Fruit fly (Drosophila melanogaster) whole organism, prepupa: ENCODE data around the gene glec.
A peak's percentile ranks its signal among the peaks of the same experiment; 100 is the strongest.

ENCODE experiments used
- Blimp-1 ChIP-seq: fragments of 200-800 bp; sonication (Bioruptor generic); optimal IDR thresholded peaks from 3 replicates; lab custom pipeline; 2017; ENCODE audit warnings: missing biosample characterization, missing genetic modification characterization, mild to moderate bottlenecking, moderate library complexity, missing genetic modification reagents
- CG10631 ChIP-seq: fragments of 200-800 bp; sonication (Bioruptor generic); optimal IDR thresholded peaks from 2 replicates; lab custom pipeline; 2016; ENCODE audit warnings: missing biosample characterization, missing genetic modification characterization
- CG10669 ChIP-seq: fragments of 200-800 bp; sonication (Bioruptor generic); optimal IDR thresholded peaks from 3 replicates; lab custom pipeline; 2018; ENCODE audit warnings: missing biosample characterization, mild to moderate bottlenecking, missing genetic modification characterization, moderate library complexity
- CG11294 ChIP-seq: fragments of 200-800 bp; sonication (Bioruptor generic); IDR thresholded peaks from 2 replicates; pipeline ENCODE4 v1.3.6; 2022; ENCODE audit warnings: missing biosample characterization, missing genetic modification characterization
- CG11762 ChIP-seq: fragments of 200-800 bp; sonication (Bioruptor generic); optimal IDR thresholded peaks from 3 replicates; lab custom pipeline; 2016; ENCODE audit warnings: missing biosample characterization, missing genetic modification characterization; ENCODE audit not compliant: insufficient read depth
- CG15336 ChIP-seq: fragments of 200-800 bp; sonication (Bioruptor generic); IDR thresholded peaks from 2 replicates; pipeline ENCODE4 v1.3.6; 2022; ENCODE audit warnings: missing biosample characterization, missing genetic modification characterization
- CG1621 ChIP-seq: fragments of 200-800 bp; sonication (Bioruptor generic); optimal IDR thresholded peaks from 3 replicates; lab custom pipeline; 2018; ENCODE audit warnings: missing biosample characterization, mild to moderate bottlenecking, missing genetic modification characterization
- CG3032 ChIP-seq: fragments of 200-800 bp; optimal IDR thresholded peaks from 2 replicates; lab custom pipeline; 2019; ENCODE audit warnings: missing biosample characterization, mild to moderate bottlenecking, missing genetic modification characterization, moderate library complexity
- CG34406 ChIP-seq: fragments of 200-800 bp; sonication (Bioruptor generic); optimal IDR thresholded peaks from 3 replicates; lab custom pipeline; 2016; ENCODE audit warnings: missing biosample characterization, missing genetic modification characterization
- CG3919 ChIP-seq: fragments of 200-800 bp; sonication (Bioruptor generic); optimal IDR thresholded peaks from 3 replicates; lab custom pipeline; 2016; ENCODE audit warnings: missing biosample characterization, missing genetic modification characterization
- CG4318 ChIP-seq: fragments of 200-800 bp; sonication (Bioruptor generic); optimal IDR thresholded peaks from 3 replicates; lab custom pipeline; 2017; ENCODE audit warnings: missing biosample characterization, mild to moderate bottlenecking, missing genetic modification characterization
- CG6163 ChIP-seq: fragments of 200-800 bp; sonication (Bioruptor generic); IDR thresholded peaks from 3 replicates; pipeline ENCODE4 v1.3.6; 2022; ENCODE audit warnings: missing biosample characterization, missing genetic modification characterization
- CG6276 ChIP-seq: fragments of 200-800 bp; sonication (Bioruptor generic); optimal IDR thresholded peaks from 2 replicates; lab custom pipeline; 2017; ENCODE audit warnings: missing biosample characterization, mild to moderate bottlenecking, missing genetic modification characterization
- CG6792 ChIP-seq: fragments of 200-800 bp; sonication (Bioruptor generic); optimal IDR thresholded peaks from 3 replicates; lab custom pipeline; 2016; ENCODE audit warnings: missing biosample characterization, missing genetic modification characterization
- CG8119 ChIP-seq: fragments of 200-800 bp; sonication (Bioruptor generic); IDR thresholded peaks from 3 replicates; pipeline ENCODE4 v1.3.6; 2022; ENCODE audit warnings: missing biosample characterization, missing genetic modification characterization
- CG8319 ChIP-seq: fragments of 200-800 bp; sonication (Bioruptor generic); optimal IDR thresholded peaks from 3 replicates; lab custom pipeline; 2016; ENCODE audit warnings: missing biosample characterization, missing genetic modification characterization
- CG8632 ChIP-seq: fragments of 200-800 bp; sonication (Bioruptor generic); optimal IDR thresholded peaks from 3 replicates; lab custom pipeline; 2016; ENCODE audit warnings: missing biosample characterization, missing genetic modification characterization
- Eip78C ChIP-seq: fragments of 200-800 bp; sonication (Bioruptor generic); peaks from one replicate; lab custom pipeline; 2016; ENCODE audit warnings: missing biosample characterization, missing genetic modification characterization
- Hr38 ChIP-seq: sonication (Bioruptor generic); optimal IDR thresholded peaks from 2 replicates; lab custom pipeline; 2016; ENCODE audit warnings: missing biosample characterization, missing genetic modification characterization
- Hr39 ChIP-seq: fragments of 200-800 bp; sonication (Bioruptor generic); optimal IDR thresholded peaks from 2 replicates; lab custom pipeline; 2016; ENCODE audit warnings: missing biosample characterization, missing genetic modification characterization
- Lpt ChIP-seq: fragments of 200-800 bp; sonication (Bioruptor generic); optimal IDR thresholded peaks from 3 replicates; lab custom pipeline; 2016; ENCODE audit warnings: missing biosample characterization, missing genetic modification characterization
- Met ChIP-seq: fragments of 200-800 bp; sonication (Bioruptor generic); optimal IDR thresholded peaks from 3 replicates; lab custom pipeline; 2016; ENCODE audit warnings: missing biosample characterization, missing genetic modification characterization
- Smox ChIP-seq: fragments of 200-800 bp; sonication (Bioruptor generic); optimal IDR thresholded peaks from 3 replicates; lab custom pipeline; 2016; ENCODE audit warnings: missing biosample characterization, missing genetic modification characterization
- Sox102F ChIP-seq: fragments of 200-800 bp; sonication (Bioruptor generic); optimal IDR thresholded peaks from 2 replicates; lab custom pipeline; 2016; ENCODE audit warnings: missing biosample characterization, mild to moderate bottlenecking, missing genetic modification characterization
- Sox14 ChIP-seq: fragments of 200-800 bp; sonication (Bioruptor generic); optimal IDR thresholded peaks from 3 replicates; lab custom pipeline; 2016; ENCODE audit warnings: missing biosample characterization, missing genetic modification characterization
- Sox15 ChIP-seq: fragments of 200-800 bp; sonication (Bioruptor generic); optimal IDR thresholded peaks from 3 replicates; lab custom pipeline; 2016; ENCODE audit warnings: missing biosample characterization, missing genetic modification characterization
- achi ChIP-seq: fragments of 200-800 bp; sonication (Bioruptor generic); optimal IDR thresholded peaks from 3 replicates; lab custom pipeline; 2016; ENCODE audit warnings: missing biosample characterization, missing genetic modification characterization
- cyc ChIP-seq: fragments of 200-800 bp; sonication (Bioruptor generic); optimal IDR thresholded peaks from 3 replicates; lab custom pipeline; 2016; ENCODE audit warnings: missing biosample characterization, missing genetic modification characterization
- dac ChIP-seq: fragments of 200-800 bp; sonication (Bioruptor generic); optimal IDR thresholded peaks from 2 replicates; lab custom pipeline; 2017; ENCODE audit warnings: missing biosample characterization, mild to moderate bottlenecking, missing genetic modification characterization
- dsx ChIP-seq: fragments of 200-800 bp; optimal IDR thresholded peaks from 3 replicates; lab custom pipeline; 2019; ENCODE audit warnings: missing biosample characterization, mild to moderate bottlenecking, missing genetic modification characterization, moderate library complexity; ENCODE audit not compliant: poor library complexity, severe bottlenecking
- eg ChIP-seq: fragments of 200-800 bp; sonication (Bioruptor generic); IDR thresholded peaks from 3 replicates; pipeline ENCODE4 v1.3.6; 2022; ENCODE audit warnings: missing biosample characterization, missing genetic modification characterization
- esn ChIP-seq: fragments of 200-800 bp; sonication (Bioruptor generic); optimal IDR thresholded peaks from 2 replicates; lab custom pipeline; 2016; ENCODE audit warnings: missing biosample characterization, mild to moderate bottlenecking, missing genetic modification characterization, moderate library complexity
- fd59A ChIP-seq: fragments of 200-800 bp; sonication (Bioruptor generic); optimal IDR thresholded peaks from 2 replicates; lab custom pipeline; 2017; ENCODE audit warnings: missing biosample characterization, mild to moderate bottlenecking, missing genetic modification characterization, missing genetic modification reagents
- fd85E ChIP-seq: fragments of 200-800 bp; sonication (Bioruptor generic); optimal IDR thresholded peaks from 3 replicates; lab custom pipeline; 2016; ENCODE audit warnings: missing biosample characterization, missing genetic modification characterization
- lz ChIP-seq: fragments of 200-800 bp; sonication (Bioruptor generic); optimal IDR thresholded peaks from 3 replicates; lab custom pipeline; 2016; ENCODE audit warnings: missing biosample characterization, missing genetic modification characterization
- pdm3 ChIP-seq: fragments of 200-800 bp; sonication (Bioruptor generic); optimal IDR thresholded peaks from 3 replicates; lab custom pipeline; 2016; ENCODE audit warnings: missing biosample characterization, missing genetic modification characterization
- spab ChIP-seq: fragments of 200-800 bp; sonication (Bioruptor generic); optimal IDR thresholded peaks from 2 replicates; lab custom pipeline; 2017; ENCODE audit warnings: missing biosample characterization, mild to moderate bottlenecking, missing genetic modification characterization, missing genetic modification reagents
- svp ChIP-seq: fragments of 200-800 bp; sonication (Bioruptor generic); peaks from one replicate; lab custom pipeline; 2016; ENCODE audit warnings: missing biosample characterization, missing genetic modification characterization
- topi ChIP-seq: fragments of 200-800 bp; sonication (Bioruptor generic); optimal IDR thresholded peaks from 3 replicates; lab custom pipeline; 2016; ENCODE audit warnings: missing biosample characterization, missing genetic modification characterization
- vri ChIP-seq: fragments of 200-800 bp; sonication (Bioruptor generic); optimal IDR thresholded peaks from 3 replicates; lab custom pipeline; 2016; ENCODE audit warnings: missing biosample characterization, mild to moderate bottlenecking, missing genetic modification characterization

Gene glec

DNA sequence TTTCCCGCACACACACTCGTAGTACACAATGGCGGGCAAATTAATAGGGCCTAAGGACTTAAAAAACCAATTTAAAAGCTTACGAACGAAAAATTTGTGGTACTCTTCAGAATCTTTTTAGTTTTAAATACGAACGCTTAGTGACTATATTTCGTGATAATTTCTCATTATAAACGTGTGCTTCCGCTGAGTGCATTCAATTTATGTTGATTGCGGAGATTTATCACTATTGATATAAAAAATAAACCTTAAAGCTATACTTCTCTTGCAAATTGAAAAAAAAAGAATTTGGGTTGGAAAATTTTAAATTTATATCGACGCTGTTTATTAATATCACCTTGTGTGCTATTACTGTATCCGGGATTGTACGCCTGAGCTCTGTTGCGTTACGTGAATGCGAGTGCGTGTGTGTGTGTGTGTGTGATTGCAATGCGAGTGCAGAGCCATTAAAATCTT lies 7.1 kb downstream of the glec start (continued):
- TF ChIP-seq CG8319 (GFP tag; lab: Kevin White, UChicago): peak; percentile 93
- peak; percentile 91 for TF ChIP-seq dsx
- peak; percentile 96 for TF ChIP-seq Smox
- peak; percentile 96 for TF ChIP-seq spab (GFP tag; lab: Kevin White, UChicago)
- TF ChIP-seq Sox14 (GFP tag; lab: Kevin White, UChicago): peak; percentile 96
- peak; percentile 97 for TF ChIP-seq CG34406 (GFP tag; lab: Kevin White, UChicago)
- TF ChIP-seq lz (GFP tag; lab: Kevin White, UChicago): peak; percentile 98
- TF ChIP-seq CG10631: peak; percentile 94
- peak; percentile 17 for TF ChIP-seq Hr38
- TF ChIP-seq vri: peak; percentile 93
- TF ChIP-seq CG6276: peak; percentile 95
- TF ChIP-seq CG11294 (GFP tag; lab: Robert Waterston, UW): peak; percentile 83
- TF ChIP-seq achi: peak; percentile 93
- TF ChIP-seq Eip78C (GFP tag; lab: Kevin White, UChicago): peak; percentile 100
- TF ChIP-seq cyc (GFP tag; lab: Kevin White, UChicago): peak; percentile 94
- TF ChIP-seq CG4318 (GFP tag; lab: Kevin White, UChicago): peak; percentile 92
- peak; percentile 98 for TF ChIP-seq topi (GFP tag; lab: Kevin White, UChicago)
- peak; percentile 96 for TF ChIP-seq CG3919 (GFP tag; lab: Kevin White, UChicago)
- TF ChIP-seq CG3032 (tag; lab: Kevin White, UChicago): peak; percentile 91
- TF ChIP-seq fd85E (GFP tag; lab: Kevin White, UChicago): peak; percentile 80
- peak; percentile 78 for TF ChIP-seq CG1621 (tag; lab: Kevin White, UChicago)
- peak; percentile 85 for TF ChIP-seq dac
- peak; percentile 93 for TF ChIP-seq CG10669
- TF ChIP-seq Lpt (GFP tag; lab: Kevin White, UChicago): peak; percentile 95
- TF ChIP-seq CG6792 (GFP tag; lab: Kevin White, UChicago): peak; percentile 97

DNA sequence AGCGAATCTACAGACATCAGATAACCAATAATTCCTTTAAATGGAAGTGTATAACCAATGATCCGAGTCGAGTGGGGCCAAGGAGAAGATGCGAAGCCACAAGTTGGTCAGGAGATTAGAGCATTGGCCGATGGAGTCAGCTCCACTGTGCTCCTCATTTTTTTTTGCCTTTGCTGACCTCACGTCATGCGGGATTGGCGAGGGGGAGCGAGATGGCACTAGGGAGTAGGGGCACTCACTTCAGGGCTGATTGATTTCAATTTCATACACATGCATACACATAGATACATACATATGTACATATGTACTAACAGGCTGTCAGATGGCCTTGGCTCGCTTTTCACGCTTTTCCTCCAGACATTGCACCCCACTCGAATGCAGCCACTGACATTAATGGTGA lies 7.8 kb downstream of the glec start:
- TF ChIP-seq dsx: no peak
- peak; percentile 98 for TF ChIP-seq svp (GFP tag; lab: Kevin White, UChicago)
- TF ChIP-seq dac: no peak
- no peak for TF ChIP-seq Met (GFP tag; lab: Kevin White, UChicago)
- peak; percentile 43; the same call in 1 of the 3 replicates for TF ChIP-seq CG6163 (GFP tag; lab: Robert Waterston, UW)
- no peak for TF ChIP-seq Hr39 (GFP tag; lab: Kevin White, UChicago)
- TF ChIP-seq eg (GFP tag; lab: Robert Waterston, UW): 0 out of 3 replicates have a peak, but pooled peaks have one; percentile 18
- TF ChIP-seq Eip78C (GFP tag; lab: Kevin White, UChicago): peak; percentile 54
- TF ChIP-seq cyc (GFP tag; lab: Kevin White, UChicago): no peak

DNA sequence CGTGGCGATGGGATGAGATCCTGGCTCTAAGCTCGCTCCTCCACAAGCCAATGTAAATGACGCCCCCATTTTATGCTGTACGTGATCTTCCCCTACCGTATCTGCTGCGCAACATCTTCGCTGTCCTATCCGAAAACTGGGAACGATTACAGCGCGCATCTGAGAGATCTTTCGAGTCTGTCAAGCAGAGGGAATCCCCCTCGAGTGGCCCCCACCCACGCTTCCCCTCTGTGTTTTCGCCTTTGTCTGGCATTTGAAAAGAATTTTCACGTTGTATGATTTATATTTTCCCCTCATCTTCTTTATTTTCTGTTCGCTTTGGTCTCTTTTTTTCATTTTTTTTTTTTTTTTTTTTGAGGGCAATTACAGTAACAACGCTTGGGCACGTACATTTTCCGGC lies 8.6 kb downstream of the glec start:
- TF ChIP-seq CG8119 (GFP tag; lab: Robert Waterston, UW): peak; percentile 19; the same call in 1 of the 3 replicates
- no peak for TF ChIP-seq achi

DNA sequence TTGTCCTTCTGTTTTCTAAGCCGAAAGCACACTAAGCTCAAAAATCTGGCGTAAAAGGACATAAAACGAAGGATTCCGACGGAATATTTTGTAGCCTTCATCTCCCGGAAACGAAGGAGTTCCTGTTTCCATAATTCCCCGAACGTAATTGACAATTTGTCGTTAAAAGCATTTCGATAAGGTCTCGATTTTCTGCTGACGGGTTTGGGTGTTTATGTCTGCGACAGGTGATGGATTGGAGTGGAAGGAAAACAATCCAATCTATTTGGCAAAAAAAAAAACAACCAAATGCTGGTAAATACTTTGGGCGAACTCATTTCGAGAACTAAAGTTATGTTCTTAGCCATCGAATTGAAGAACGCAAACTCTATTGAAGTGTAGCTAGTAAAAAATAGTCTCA lies 9.5 kb downstream of the glec start, which contains the start of gene Gr93d:
Gene Gr93d, minus strand, starts transcription at position 101 of the 400 bp plus-strand sequence.
- TF ChIP-seq CG10631 (no peak), CG8632 (GFP tag; lab: Kevin White, UChicago) (no peak), CG8319 (GFP tag; lab: Kevin White, UChicago) (no peak), CG15336 (GFP tag; lab: Robert Waterston, UW) (no peak), CG11762 (GFP tag; lab: Kevin White, UChicago) (no peak), Sox102F (GFP tag; lab: Kevin White, UChicago) (no peak), esn (no peak), Sox15 (GFP tag; lab: Kevin White, UChicago) (no peak), fd59A (GFP tag; lab: Kevin White, UChicago) (no peak), pdm3 (no peak), Blimp-1 (GFP tag; lab: Kevin White, UChicago) (no peak), achi (no peak), CG8119 (GFP tag; lab: Robert Waterston, UW) (no peak), dsx (no peak)
- TF ChIP-seq, all 60 proteins: peak for 0
